Fruit fly (Drosophila melanogaster) whole organism, embryonic: ENCODE measurements around the gene SKIP.

Source experiments
- Bdp1 ChIP-seq: fragments of 200-800 bp; sonication (Bioruptor generic); optimal IDR thresholded peaks from 3 replicates; lab custom pipeline; 2016; ENCODE audit warnings: missing biosample characterization, missing genetic modification characterization
- CG11247 ChIP-seq: fragments of 200-800 bp; sonication (Bioruptor generic); IDR thresholded peaks from 2 replicates; pipeline ENCODE4 v1.3.6; 2022; ENCODE audit warnings: missing biosample characterization, missing genetic modification characterization
- CG11504 ChIP-seq: fragments of 200-800 bp; sonication (Bioruptor generic); optimal IDR thresholded peaks from 3 replicates; lab custom pipeline; 2019; ENCODE audit warnings: missing biosample characterization, mild to moderate bottlenecking, missing genetic modification characterization, moderate library complexity
- CG11560 ChIP-seq: fragments of 200-800 bp; sonication (Bioruptor generic); IDR thresholded peaks from 3 replicates; pipeline ENCODE4 v1.3.6; 2022; ENCODE audit warnings: missing biosample characterization, missing genetic modification characterization
- CG11723 ChIP-seq: fragments of 200-800 bp; sonication (Bioruptor generic); optimal IDR thresholded peaks from 2 replicates; lab custom pipeline; 2017; ENCODE audit warnings: missing biosample characterization, mild to moderate bottlenecking, missing genetic modification characterization
- CG12744 ChIP-seq: fragments of 200-800 bp; sonication (Bioruptor generic); optimal IDR thresholded peaks from 2 replicates; lab custom pipeline; 2016; ENCODE audit warnings: missing biosample characterization, missing genetic modification characterization
- CG14667 ChIP-seq: fragments of 200-800 bp; sonication (Bioruptor generic); IDR thresholded peaks from 2 replicates; pipeline ENCODE4 v1.3.6; 2022; ENCODE audit warnings: missing biosample characterization, missing genetic modification characterization
- CG15479 ChIP-seq: fragments of 200-800 bp; sonication (Bioruptor generic); optimal IDR thresholded peaks from 3 replicates; lab custom pipeline; 2019; ENCODE audit warnings: missing biosample characterization, mild to moderate bottlenecking, missing genetic modification characterization, moderate library complexity
- CG18262 ChIP-seq: fragments of 200-800 bp; optimal IDR thresholded peaks from 3 replicates; lab custom pipeline; 2019; ENCODE audit warnings: missing biosample characterization, mild to moderate bottlenecking, missing genetic modification characterization, moderate library complexity
- CG33213 ChIP-seq: fragments of 200-800 bp; sonication (Bioruptor generic); optimal IDR thresholded peaks from 3 replicates; lab custom pipeline; 2016; ENCODE audit warnings: missing biosample characterization, missing genetic modification characterization
- CG3726 ChIP-seq: fragments of 200-800 bp; sonication (Bioruptor generic); IDR thresholded peaks from 3 replicates; pipeline ENCODE4, ENCODE4 v1.3.6; 2022; ENCODE audit warnings: missing biosample characterization, missing genetic modification characterization
- CG3847 ChIP-seq: fragments of 200-800 bp; sonication (Bioruptor generic); IDR thresholded peaks from 2 replicates; pipeline ENCODE4 v1.3.6; 2022; ENCODE audit warnings: missing biosample characterization, missing genetic modification characterization
- CG6683 ChIP-seq: fragments of 200-800 bp; sonication (Bioruptor generic); optimal IDR thresholded peaks from 2 replicates; lab custom pipeline; 2017; ENCODE audit warnings: missing biosample characterization, mild to moderate bottlenecking, missing genetic modification characterization, missing genetic modification reagents
- CG7556 ChIP-seq: fragments of 200-800 bp; sonication (Bioruptor generic); optimal IDR thresholded peaks from 2 replicates; lab custom pipeline; 2017; ENCODE audit warnings: missing biosample characterization, mild to moderate bottlenecking, missing genetic modification characterization
- CG8359 ChIP-seq: fragments of 200-800 bp; sonication (Bioruptor generic); optimal IDR thresholded peaks from 2 replicates; lab custom pipeline; 2017; ENCODE audit warnings: missing biosample characterization, mild to moderate bottlenecking, missing genetic modification characterization, borderline replicate concordance
- Fer2 ChIP-seq: fragments of 200-800 bp; sonication (Bioruptor generic); optimal IDR thresholded peaks from 2 replicates; lab custom pipeline; 2018; ENCODE audit warnings: missing biosample characterization, mild to moderate bottlenecking, missing genetic modification characterization, moderate library complexity
- HLH4C ChIP-seq: fragments of 200-800 bp; sonication (Bioruptor generic); IDR thresholded peaks from 3 replicates; pipeline ENCODE4 v1.3.6; 2022; ENCODE audit warnings: missing biosample characterization, missing genetic modification characterization; ENCODE audit not compliant: partially characterized antibody
- MESR4 ChIP-seq: fragments of 200-800 bp; sonication (Bioruptor generic); optimal IDR thresholded peaks from 2 replicates; lab custom pipeline; 2018; ENCODE audit warnings: missing biosample characterization, mild to moderate bottlenecking, missing genetic modification characterization, moderate library complexity
- Mad ChIP-seq: fragments of 200-800 bp; sonication (Bioruptor generic); optimal IDR thresholded peaks from 2 replicates; lab custom pipeline; 2016; ENCODE audit warnings: missing biosample characterization, missing genetic modification characterization
- Max ChIP-seq: fragments of 200-800 bp; sonication (Bioruptor generic); optimal IDR thresholded peaks from 2 replicates; lab custom pipeline; 2016; ENCODE audit warnings: missing biosample characterization, mild to moderate bottlenecking, missing genetic modification characterization
- NFAT ChIP-seq: fragments of 200-800 bp; sonication (Bioruptor generic); IDR thresholded peaks from 2 replicates; pipeline ENCODE4 v1.3.6; 2022; ENCODE audit warnings: missing biosample characterization, missing genetic modification characterization
- Nf-YB ChIP-seq: fragments of 200-800 bp; sonication (Bioruptor generic); optimal IDR thresholded peaks from 3 replicates; lab custom pipeline; 2019; ENCODE audit warnings: missing biosample characterization, mild to moderate bottlenecking, missing genetic modification characterization, moderate library complexity
- Oli ChIP-seq: fragments of 200-800 bp; sonication (Bioruptor generic); optimal IDR thresholded peaks from 2 replicates; lab custom pipeline; 2018; ENCODE audit warnings: missing biosample characterization, mild to moderate bottlenecking, missing genetic modification characterization, moderate library complexity
- Rfx ChIP-seq: fragments of 200-800 bp; sonication (Bioruptor generic); IDR thresholded peaks from 2 replicates; pipeline ENCODE4 v1.3.6; 2022; ENCODE audit warnings: missing biosample characterization, missing genetic modification characterization
- ato ChIP-seq: fragments of 200-800 bp; sonication (Bioruptor generic); IDR thresholded peaks from 2 replicates; pipeline ENCODE4 v1.3.6; 2022; ENCODE audit warnings: missing biosample characterization, missing genetic modification characterization; ENCODE audit not compliant: partially characterized antibody
- da ChIP-seq: fragments of 200-800 bp; sonication (Bioruptor generic); optimal IDR thresholded peaks from 2 replicates; lab custom pipeline; 2016; ENCODE audit warnings: missing biosample characterization, missing genetic modification characterization
- dati ChIP-seq: fragments of 200-800 bp; sonication (Bioruptor generic); IDR thresholded peaks from 2 replicates; pipeline ENCODE4 v1.3.6; 2022; ENCODE audit warnings: missing biosample characterization, missing genetic modification characterization
- dysf ChIP-seq: fragments of 200-800 bp; sonication (Bioruptor generic); IDR thresholded peaks from 3 replicates; pipeline ENCODE4 v1.3.6; 2022; ENCODE audit warnings: missing biosample characterization, missing genetic modification characterization
- eyg ChIP-seq: fragments of 200-800 bp; sonication (Bioruptor generic); optimal IDR thresholded peaks from 3 replicates; lab custom pipeline; 2016; ENCODE audit warnings: missing biosample characterization, missing genetic modification characterization
- gce ChIP-seq: fragments of 200-800 bp; sonication (Bioruptor generic); IDR thresholded peaks from 3 replicates; pipeline ENCODE4 v1.3.6; 2022; ENCODE audit warnings: missing biosample characterization, missing genetic modification characterization
- gsb ChIP-seq: fragments of 200-800 bp; sonication (Bioruptor generic); IDR thresholded peaks from 2 replicates; pipeline ENCODE4 v1.3.6; 2022; ENCODE audit warnings: missing biosample characterization, missing genetic modification characterization
- lilli ChIP-seq: fragments of 200-800 bp; sonication (Bioruptor generic); optimal IDR thresholded peaks from 3 replicates; lab custom pipeline; 2016; ENCODE audit warnings: missing biosample characterization, missing genetic modification characterization
- lov ChIP-seq, 2 experiments: fragments of 200-800 bp in 1 of 2; fragments of >200 bp in 1 of 2; sonication (Bioruptor generic) in 1 of 2; IDR thresholded peaks in 1 of 2; optimal IDR thresholded peaks in 1 of 2; 2 replicates in 1 of 2; 3 replicates in 1 of 2; pipeline versions ENCODE4 v1.3.6 to Lab custom; 2017 to 2022; ENCODE audit warnings: missing biosample characterization in 1 of 2, missing genetic modification characterization in 1 of 2
- nerfin-1 ChIP-seq: fragments of 200-800 bp; sonication (Bioruptor generic); optimal IDR thresholded peaks from 3 replicates; lab custom pipeline; 2019; ENCODE audit warnings: missing biosample characterization, mild to moderate bottlenecking, missing genetic modification characterization, moderate library complexity
- nmo ChIP-seq: fragments of 200-800 bp; sonication (Bioruptor generic); optimal IDR thresholded peaks from 2 replicates; lab custom pipeline; 2018; ENCODE audit warnings: missing biosample characterization, mild to moderate bottlenecking, missing genetic modification characterization, moderate library complexity
- odd ChIP-seq: fragments of 200-800 bp; sonication (Bioruptor generic); optimal IDR thresholded peaks from 2 replicates; lab custom pipeline; 2017; ENCODE audit warnings: missing biosample characterization, mild to moderate bottlenecking, missing genetic modification characterization
- prd ChIP-seq, 3 experiments: fragments of >200 bp in 2 of 3; fragments of 200-800 bp in 1 of 3; sonication (Bioruptor generic) in 1 of 3; optimal IDR thresholded peaks in 2 of 3; IDR thresholded peaks in 1 of 3; 2 replicates in 2 of 3; 3 replicates in 1 of 3; pipeline versions ENCODE4 v1.3.6 to Lab custom; 2017 to 2022; ENCODE audit warnings: missing biosample characterization in 1 of 3, missing genetic modification characterization in 1 of 3
- rib ChIP-seq: fragments of 200-800 bp; sonication (Bioruptor generic); IDR thresholded peaks from 2 replicates; pipeline ENCODE4 v1.3.6; 2022; ENCODE audit warnings: missing biosample characterization, missing genetic modification characterization
- sd ChIP-seq: fragments of 200-800 bp; sonication (Bioruptor generic); optimal IDR thresholded peaks from 3 replicates; lab custom pipeline; 2018; ENCODE audit warnings: missing biosample characterization, mild to moderate bottlenecking, missing genetic modification characterization, moderate library complexity
- tll ChIP-seq, 2 experiments: fragments of 200-800 bp in 1 of 2; fragments of >200 bp in 1 of 2; sonication (Bioruptor generic) in 1 of 2; optimal IDR thresholded peaks; 2 replicates each; lab custom pipeline; 2017 to 2019; ENCODE audit warnings: missing biosample characterization in 2 of 2, missing genetic modification characterization in 2 of 2, mild to moderate bottlenecking in 1 of 2, moderate library complexity in 1 of 2
- z ChIP-seq: fragments of 200-800 bp; sonication (Bioruptor generic); IDR thresholded peaks from 3 replicates; pipeline ENCODE4 v1.3.6; 2022; ENCODE audit warnings: missing biosample characterization, missing genetic modification characterization

The SKIP gene

dm6 chr3R:22108316-22108715 lies 25.3 kb upstream of the SKIP start (continued):
- TF ChIP-seq CG12744, result no peak
- TF ChIP-seq NFAT (GFP tag; lab: Robert Waterston, UW), result no peak
- TF ChIP-seq gsb (GFP tag; lab: Robert Waterston, UW), result no peak
- no peak for TF ChIP-seq eyg (GFP tag; lab: Kevin White, UChicago)
- no peak for TF ChIP-seq tll (GFP tag; optimal IDR thresholded peaks at IDR 0.05; lab: Kevin White, UChicago)
- TF ChIP-seq CG11247, result no peak
- no peak for TF ChIP-seq CG7556 (GFP tag; lab: Kevin White, UChicago)
- no peak for TF ChIP-seq nmo (GFP tag; lab: Kevin White, UChicago)
- no peak for TF ChIP-seq CG11723 (GFP tag; lab: Kevin White, UChicago)
- TF ChIP-seq lov (optimal IDR thresholded peaks at IDR 0.05; lab: Kevin White, UChicago), result no peak
- TF ChIP-seq lov (GFP tag; IDR thresholded peaks at IDR 0.05; lab: Robert Waterston, UW), result no peak
- peak; percentile 20; the same call in 1 of the 2 replicates for TF ChIP-seq CG14667 (GFP tag; lab: Robert Waterston, UW)
- TF ChIP-seq MESR4 (GFP tag; lab: Kevin White, UChicago), result no peak
- no peak for TF ChIP-seq CG18262
- 0 out of 2 replicates have a peak, but pooled peaks have one; percentile 33 for TF ChIP-seq CG3847 (GFP tag; lab: Robert Waterston, UW)
- TF ChIP-seq CG11560, result no peak
- peak; percentile 41 for TF ChIP-seq Fer2 (tag; lab: Kevin White, UChicago)
- no peak for TF ChIP-seq Nf-YB (GFP tag; lab: Kevin White, UChicago)
- TF ChIP-seq Mad (GFP tag; lab: Kevin White, UChicago), result no peak
- no peak for TF ChIP-seq CG33213 (GFP tag; lab: Kevin White, UChicago)
- no peak for TF ChIP-seq nerfin-1 (tag; lab: Kevin White, UChicago)
- peak; percentile 81 for TF ChIP-seq CG11504 (tag; lab: Kevin White, UChicago)
- no peak for TF ChIP-seq z (GFP tag; lab: Robert Waterston, UW)
- no peak for TF ChIP-seq sd (tag; lab: Kevin White, UChicago)
- no peak for TF ChIP-seq gce (GFP tag; lab: Robert Waterston, UW)
- TF ChIP-seq HLH4C, result no peak
- TF ChIP-seq lilli (GFP tag; lab: Kevin White, UChicago), result peak; percentile 35
- peak; percentile 42 for TF ChIP-seq Oli
- TF ChIP-seq da (GFP tag; lab: Kevin White, UChicago), result no peak
- no peak; the same call in 1 of the 2 replicates for TF ChIP-seq Rfx
- no peak for TF ChIP-seq Max
- peak; percentile 66; the same call in 1 of the 3 replicates for TF ChIP-seq dysf (GFP tag; lab: Robert Waterston, UW)
- TF ChIP-seq prd (optimal IDR thresholded peaks at IDR 0.05; lab: Kevin White, UChicago), result no peak
- peak; percentile 45; the same call in 1 of the 3 replicates for TF ChIP-seq prd (GFP tag; IDR thresholded peaks at IDR 0.05; lab: Robert Waterston, UW)
- TF ChIP-seq rib, result no peak
- no peak for TF ChIP-seq CG3726 (GFP tag; lab: Robert Waterston, UW)
- TF ChIP-seq CG6683 (GFP tag; lab: Kevin White, UChicago), result no peak
- peak; percentile 7 for TF ChIP-seq odd (GFP tag; lab: Kevin White, UChicago)
- TF ChIP-seq ato, result no peak
- no peak for TF ChIP-seq CG8359 (GFP tag; lab: Kevin White, UChicago)
- TF ChIP-seq dati, result no peak
- TF ChIP-seq, all 482 proteins: peak for 98

- TF ChIP-seq Bdp1 (GFP tag; lab: Kevin White, UChicago) (no peak), CG15479 (GFP tag; lab: Kevin White, UChicago) (no peak)
Observed at dm6 chr3R:22113127-22113526, 20.5 kb upstream of the SKIP start, which contains the start of gene Ir94a. Gene Ir94a (plus strand): TSS chr3R:22113427.
